Worm (Caenorhabditis elegans) whole organism, midembryonic: Measurements from ENCODE around the gene tbc-8.

Experiments used
- T22C8.4 ChIP-seq: fragments of 200-800 bp; sonication (Bioruptor generic); IDR thresholded peaks from 2 replicates; pipeline ENCODE4 v1.3.6; 2022; ENCODE audit warnings: missing genetic modification characterization, missing compliant biosample characterization
- cog-1 ChIP-seq: sonication (generic microtip); optimal IDR thresholded peaks from 2 replicates; lab custom pipeline; 2016; ENCODE audit warnings: missing genetic modification characterization, missing compliant biosample characterization
- flt-1 ChIP-seq: fragments of 200-800 bp; sonication (Bioruptor generic); IDR thresholded peaks from 2 replicates; pipeline ENCODE4 v1.3.6; 2022; ENCODE audit warnings: missing genetic modification characterization, missing compliant biosample characterization
- klf-2 ChIP-seq: fragments of 200-800 bp; sonication (Bioruptor generic); conservative IDR thresholded peaks from 2 replicates; pipeline ENCODE4 v1.3.6; 2022; ENCODE audit warnings: missing genetic modification reagents, missing genetic modification characterization, missing compliant biosample characterization
- med-1 ChIP-seq: sonication (generic microtip); optimal IDR thresholded peaks from 2 replicates; lab custom pipeline; 2017; ENCODE audit warnings: missing genetic modification characterization, mild to moderate bottlenecking, missing compliant biosample characterization, antibody characterized with exemption, missing genetic modification reagents; ENCODE audit not compliant: insufficient read depth
- ref-1 ChIP-seq: fragments of 200-800 bp; sonication (Bioruptor generic); conservative IDR thresholded peaks from 2 replicates; pipeline ENCODE4 v1.3.6; 2022; ENCODE audit warnings: missing genetic modification reagents, missing genetic modification characterization, missing compliant biosample characterization
- tab-1 ChIP-seq: fragments of 200-800 bp; sonication (Bioruptor generic); IDR thresholded peaks from 2 replicates; pipeline ENCODE4 v1.3.6; 2022; ENCODE audit warnings: missing genetic modification characterization, missing compliant biosample characterization
- ztf-23 ChIP-seq: fragments of 200-800 bp; sonication (Bioruptor generic); IDR thresholded peaks from 2 replicates; pipeline ENCODE4 v1.3.6; 2022; ENCODE audit warnings: missing genetic modification reagents, missing genetic modification characterization, missing compliant biosample characterization
- ztf-29 ChIP-seq: fragments of 200-800 bp; sonication (Bioruptor generic); IDR thresholded peaks from 2 replicates; pipeline ENCODE4 v1.3.6; 2022; ENCODE audit warnings: missing genetic modification reagents, missing genetic modification characterization, missing compliant biosample characterization

Gene tbc-8

ce11 chrIII:10364656-10365055 lies at the start of gene tbc-8:
tbc-8 (plus strand) TSS chrIII:10364956.
- TF ChIP-seq klf-2 (GFP tag; lab: Robert Waterston, UW) (no peak), ztf-23 (GFP tag; lab: Robert Waterston, UW) (no peak), med-1 (no peak), ztf-29 (GFP tag; lab: Robert Waterston, UW) (no peak), ref-1 (GFP tag; lab: Robert Waterston, UW) (no peak), flt-1 (GFP tag; lab: Robert Waterston, UW) (no peak), cog-1 (tag; lab: Kevin White, UChicago) (no peak), T22C8.4 (GFP tag; lab: Robert Waterston, UW) (no peak), tab-1 (GFP tag; lab: Robert Waterston, UW) (no peak)

- TF ChIP-seq ztf-29 (GFP tag; lab: Robert Waterston, UW) = no peak
- TF ChIP-seq T22C8.4 (GFP tag; lab: Robert Waterston, UW) = no peak
- no peak for TF ChIP-seq flt-1 (GFP tag; lab: Robert Waterston, UW)
- no peak for TF ChIP-seq med-1
- no peak for TF ChIP-seq ztf-23 (GFP tag; lab: Robert Waterston, UW)
- TF ChIP-seq tab-1 (GFP tag; lab: Robert Waterston, UW) = no peak
- no peak for TF ChIP-seq klf-2 (GFP tag; lab: Robert Waterston, UW)
- TF ChIP-seq ref-1 (GFP tag; lab: Robert Waterston, UW) = no peak
- no peak for TF ChIP-seq cog-1 (tag; lab: Kevin White, UChicago)
Observed at ce11 chrIII:10318062-10318609, 46.6 kb upstream of the tbc-8 start, which contains the start of the genes unc-50 and ostf-4. unc-50 (minus strand) TSS chrIII:10318162. ostf-4 (minus strand) TSS chrIII:10318559.

ce11 chrIII:10318755-10319154 lies 46.0 kb upstream of the tbc-8 start, which contains the start of gene unc-69:
unc-69 (plus strand) TSS chrIII:10318939.
- TF ChIP-seq cog-1 (tag; lab: Kevin White, UChicago) (peak; percentile 41), T22C8.4 (GFP tag; lab: Robert Waterston, UW) (peak; percentile 97), ztf-23 (GFP tag; lab: Robert Waterston, UW) (no peak)

- 0 out of 2 replicates have a peak, but pooled peaks have one; percentile 30 for TF ChIP-seq flt-1 (GFP tag; lab: Robert Waterston, UW)
Observed at ce11 chrIII:10320228-10320705, 44.5 kb upstream of the tbc-8 start.

- TF ChIP-seq ztf-29 (GFP tag; lab: Robert Waterston, UW) (no peak), ztf-23 (GFP tag; lab: Robert Waterston, UW) (no peak), ref-1 (GFP tag; lab: Robert Waterston, UW) (no peak)
Observed at ce11 chrIII:10320788-10321187, 44.0 kb upstream of the tbc-8 start, which contains the start of gene sas-7. sas-7 (plus strand) TSS chrIII:10321019.

- TF ChIP-seq med-1 (no peak), T22C8.4 (GFP tag; lab: Robert Waterston, UW) (no peak), ztf-29 (GFP tag; lab: Robert Waterston, UW) (no peak), klf-2 (GFP tag; lab: Robert Waterston, UW) (no peak), cog-1 (tag; lab: Kevin White, UChicago) (no peak), ref-1 (GFP tag; lab: Robert Waterston, UW) (no peak), tab-1 (GFP tag; lab: Robert Waterston, UW) (no peak), ztf-23 (GFP tag; lab: Robert Waterston, UW) (no peak), flt-1 (GFP tag; lab: Robert Waterston, UW) (no peak)
Observed at ce11 chrIII:10326327-10326726, 38.4 kb upstream of the tbc-8 start.

- TF ChIP-seq ref-1 (GFP tag; lab: Robert Waterston, UW) (no peak), T22C8.4 (GFP tag; lab: Robert Waterston, UW) (no peak), ztf-29 (GFP tag; lab: Robert Waterston, UW) (no peak), med-1 (no peak), ztf-23 (GFP tag; lab: Robert Waterston, UW) (no peak), cog-1 (tag; lab: Kevin White, UChicago) (no peak), tab-1 (GFP tag; lab: Robert Waterston, UW) (no peak), klf-2 (GFP tag; lab: Robert Waterston, UW) (no peak), flt-1 (GFP tag; lab: Robert Waterston, UW) (no peak)
Observed at ce11 chrIII:10328565-10329541, 35.9 kb upstream of the tbc-8 start.

- no peak for TF ChIP-seq klf-2 (GFP tag; lab: Robert Waterston, UW)
- no peak for TF ChIP-seq ref-1 (GFP tag; lab: Robert Waterston, UW)
- no peak for TF ChIP-seq T22C8.4 (GFP tag; lab: Robert Waterston, UW)
- TF ChIP-seq med-1 = no peak
- TF ChIP-seq flt-1 (GFP tag; lab: Robert Waterston, UW) = no peak
- no peak for TF ChIP-seq ztf-23 (GFP tag; lab: Robert Waterston, UW)
- no peak for TF ChIP-seq tab-1 (GFP tag; lab: Robert Waterston, UW)
- no peak for TF ChIP-seq ztf-29 (GFP tag; lab: Robert Waterston, UW)
- TF ChIP-seq cog-1 (tag; lab: Kevin White, UChicago) = no peak
Observed at ce11 chrIII:10329811-10330210, 34.9 kb upstream of the tbc-8 start.
